Worm (Caenorhabditis elegans): ENCODE measurements around the gene spch-1.

Gene spch-1

DNA sequence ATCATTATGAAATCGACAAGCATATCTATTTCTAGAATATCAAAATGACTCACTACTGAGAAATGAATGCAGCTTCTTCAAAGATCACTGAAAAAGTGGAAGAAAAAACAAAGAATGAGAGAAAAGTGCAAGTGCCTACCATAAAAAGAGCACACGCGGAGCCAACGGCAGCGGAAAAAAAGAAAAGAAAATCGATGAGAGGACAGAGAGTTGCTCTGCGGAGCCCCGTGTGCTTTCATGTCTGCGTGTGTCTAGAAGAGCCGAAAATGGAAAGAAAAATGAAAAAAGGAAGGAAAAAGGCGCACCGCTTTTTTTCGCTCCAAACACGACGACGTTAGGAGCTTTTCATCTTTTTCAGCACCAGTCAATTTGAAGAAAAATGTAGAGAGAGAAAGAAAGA, 48.6 kb downstream of the spch-1 start, which contains the start of gene ipla-7:
TSS of gene ipla-7 (minus strand) at position 122 of the 400 bp plus-strand sequence.
- TF ChIP-seq W03F9.2 (tag; optimal IDR thresholded peaks at IDR 0.05), result no peak
- TF ChIP-seq him-1 (tag; optimal IDR thresholded peaks at IDR 0.05), result no peak
- TF ChIP-seq dao-5 (tag; optimal IDR thresholded peaks at IDR 0.05), result no peak

All from whole organism, L4/young adult.